Fruit fly (Drosophila melanogaster) whole organism, embryonic: ENCODE measurements around the gene CG11791.

Experiments used
- Atf6 ChIP-seq: fragments of 200-800 bp; sonication (Bioruptor generic); IDR thresholded peaks from 2 replicates; pipeline ENCODE4 v1.3.6; 2022; ENCODE audit warnings: missing biosample characterization, missing genetic modification characterization
- BtbVII ChIP-seq: fragments of 200-800 bp; sonication (Bioruptor generic); optimal IDR thresholded peaks from 3 replicates; lab custom pipeline; 2017; ENCODE audit warnings: missing biosample characterization, mild to moderate bottlenecking, missing genetic modification characterization
- CG1024 ChIP-seq: fragments of 200-800 bp; sonication (Bioruptor generic); IDR thresholded peaks from 2 replicates; pipeline ENCODE4 v1.3.6; 2022; ENCODE audit warnings: missing biosample characterization, missing genetic modification characterization
- CG10543 ChIP-seq: fragments of 200-800 bp; sonication (Bioruptor generic); optimal IDR thresholded peaks from 3 replicates; lab custom pipeline; 2017; ENCODE audit warnings: missing biosample characterization, mild to moderate bottlenecking, missing genetic modification characterization, moderate library complexity
- CG10979 ChIP-seq: fragments of 200-800 bp; sonication (Bioruptor generic); optimal IDR thresholded peaks from 2 replicates; lab custom pipeline; 2018; ENCODE audit warnings: missing biosample characterization, mild to moderate bottlenecking, missing genetic modification characterization, moderate library complexity
- CG11456 ChIP-seq: fragments of 200-800 bp; sonication (Bioruptor generic); IDR thresholded peaks from 3 replicates; pipeline ENCODE4 v1.3.6; 2022; ENCODE audit warnings: missing biosample characterization, missing genetic modification characterization
- CG11696 ChIP-seq: fragments of 200-800 bp; sonication (Bioruptor generic); IDR thresholded peaks from 2 replicates; pipeline ENCODE4 v1.3.6; 2022; ENCODE audit warnings: missing biosample characterization, missing genetic modification characterization
- CG15696 ChIP-seq: fragments of 200-800 bp; sonication (Bioruptor generic); optimal IDR thresholded peaks from 2 replicates; lab custom pipeline; 2019; ENCODE audit warnings: missing biosample characterization, mild to moderate bottlenecking, missing genetic modification characterization, moderate library complexity
- CG1647 ChIP-seq: fragments of 200-800 bp; sonication (Bioruptor generic); optimal IDR thresholded peaks from 3 replicates; lab custom pipeline; 2016; ENCODE audit warnings: missing biosample characterization, missing genetic modification characterization
- CG2116 ChIP-seq: fragments of 200-800 bp; sonication (Bioruptor generic); optimal IDR thresholded peaks from 3 replicates; lab custom pipeline; 2018; ENCODE audit warnings: missing biosample characterization, mild to moderate bottlenecking, missing genetic modification characterization
- CG2678 ChIP-seq: fragments of 200-800 bp; sonication (Bioruptor generic); optimal IDR thresholded peaks from 3 replicates; lab custom pipeline; 2019; ENCODE audit warnings: missing biosample characterization, mild to moderate bottlenecking, missing genetic modification characterization, moderate library complexity
- CG2875 ChIP-seq: fragments of 200-800 bp; sonication (Bioruptor generic); optimal IDR thresholded peaks from 2 replicates; lab custom pipeline; 2017; ENCODE audit warnings: missing biosample characterization, mild to moderate bottlenecking, missing genetic modification characterization, missing genetic modification reagents
- CG31224 ChIP-seq: fragments of 200-800 bp; sonication (Bioruptor generic); IDR thresholded peaks from 2 replicates; pipeline ENCODE4 v1.3.6; 2022; ENCODE audit warnings: missing biosample characterization, missing genetic modification characterization
- CG31388 ChIP-seq: fragments of 200-800 bp; sonication (Bioruptor generic); optimal IDR thresholded peaks from 2 replicates; lab custom pipeline; 2016; ENCODE audit warnings: missing biosample characterization, missing genetic modification characterization
- CG31441 ChIP-seq: fragments of 200-800 bp; sonication (Bioruptor generic); IDR thresholded peaks from 2 replicates; pipeline ENCODE4 v1.3.6; 2022; ENCODE audit warnings: missing biosample characterization, missing genetic modification characterization
- CG32532 ChIP-seq: fragments of 200-800 bp; sonication (Bioruptor generic); IDR thresholded peaks from 2 replicates; pipeline ENCODE4 v1.3.6; 2022; ENCODE audit warnings: missing biosample characterization, missing genetic modification characterization
- CG33213 ChIP-seq: fragments of 200-800 bp; sonication (Bioruptor generic); optimal IDR thresholded peaks from 3 replicates; lab custom pipeline; 2016; ENCODE audit warnings: missing biosample characterization, missing genetic modification characterization
- CG34422 ChIP-seq: fragments of 200-800 bp; sonication (Bioruptor generic); IDR thresholded peaks from 3 replicates; pipeline ENCODE4 v1.3.6; 2022; ENCODE audit warnings: missing biosample characterization, missing genetic modification characterization
- CG42726 ChIP-seq: fragments of 200-800 bp; sonication (Bioruptor generic); IDR thresholded peaks from 2 replicates; pipeline ENCODE4 v1.3.6; 2022; ENCODE audit warnings: missing biosample characterization, missing genetic modification characterization; ENCODE audit not compliant: partially characterized antibody
- CG4360 ChIP-seq: fragments of 200-800 bp; sonication (Bioruptor generic); IDR thresholded peaks from 2 replicates; pipeline ENCODE4 v1.3.6; 2022; ENCODE audit warnings: missing biosample characterization, missing genetic modification characterization
- CG4424 ChIP-seq: fragments of 200-800 bp; sonication (Bioruptor generic); optimal IDR thresholded peaks from 3 replicates; lab custom pipeline; 2016; ENCODE audit warnings: missing biosample characterization, missing genetic modification characterization
- CG5180 ChIP-seq: fragments of 200-800 bp; sonication (Bioruptor generic); optimal IDR thresholded peaks from 3 replicates; lab custom pipeline; 2017; ENCODE audit warnings: missing biosample characterization, missing genetic modification characterization, mild to moderate bottlenecking, moderate library complexity, missing genetic modification reagents
- CG6765 ChIP-seq: fragments of 200-800 bp; sonication (Bioruptor generic); optimal IDR thresholded peaks from 3 replicates; lab custom pipeline; 2017; ENCODE audit warnings: missing biosample characterization, mild to moderate bottlenecking, missing genetic modification characterization
- CG7556 ChIP-seq: fragments of 200-800 bp; sonication (Bioruptor generic); optimal IDR thresholded peaks from 2 replicates; lab custom pipeline; 2017; ENCODE audit warnings: missing biosample characterization, mild to moderate bottlenecking, missing genetic modification characterization
- CG8359 ChIP-seq: fragments of 200-800 bp; sonication (Bioruptor generic); optimal IDR thresholded peaks from 2 replicates; lab custom pipeline; 2017; ENCODE audit warnings: missing biosample characterization, mild to moderate bottlenecking, missing genetic modification characterization, borderline replicate concordance
- CG9609 ChIP-seq: fragments of 200-800 bp; sonication (Bioruptor generic); optimal IDR thresholded peaks from 3 replicates; lab custom pipeline; 2016; ENCODE audit warnings: missing biosample characterization, missing genetic modification characterization
- CG9817 ChIP-seq: fragments of 200-800 bp; sonication (Bioruptor generic); optimal IDR thresholded peaks from 2 replicates; lab custom pipeline; 2018; ENCODE audit warnings: missing biosample characterization, mild to moderate bottlenecking, missing genetic modification characterization, moderate library complexity
- Chrac-16 ChIP-seq: fragments of 200-800 bp; sonication (Bioruptor generic); optimal IDR thresholded peaks from 3 replicates; lab custom pipeline; 2016; ENCODE audit warnings: missing biosample characterization, missing genetic modification characterization
- Ets65A ChIP-seq: fragments of 200-800 bp; sonication (Bioruptor generic); peaks from one replicate; lab custom pipeline; 2016; ENCODE audit warnings: missing biosample characterization, missing genetic modification characterization
- HmgZ ChIP-seq: fragments of 200-800 bp; sonication (Bioruptor generic); optimal IDR thresholded peaks from 2 replicates; lab custom pipeline; 2018; ENCODE audit warnings: missing biosample characterization, mild to moderate bottlenecking, missing genetic modification characterization
- Hsf ChIP-seq: fragments of 200-800 bp; sonication (Bioruptor generic); optimal IDR thresholded peaks from 3 replicates; lab custom pipeline; 2016; ENCODE audit warnings: missing biosample characterization, missing genetic modification characterization
- Med ChIP-seq: fragments of 200-800 bp; sonication (Bioruptor generic); peaks from one replicate; lab custom pipeline; 2016; ENCODE audit warnings: missing biosample characterization, missing genetic modification characterization, mild to moderate bottlenecking, inconsistent platforms, moderate library complexity
- Optix ChIP-seq: fragments of 200-800 bp; sonication (Bioruptor generic); IDR thresholded peaks from 3 replicates; pipeline ENCODE4 v1.3.6; 2022; ENCODE audit warnings: missing biosample characterization, missing genetic modification characterization
- Sry-β ChIP-seq: fragments of 200-800 bp; sonication (Bioruptor generic); optimal IDR thresholded peaks from 2 replicates; lab custom pipeline; 2018; ENCODE audit warnings: missing biosample characterization, mild to moderate bottlenecking, missing genetic modification characterization, moderate library complexity
- Vsx1 ChIP-seq: fragments of 200-800 bp; sonication (Bioruptor generic); optimal IDR thresholded peaks from 2 replicates; lab custom pipeline; 2017; ENCODE audit warnings: missing biosample characterization, mild to moderate bottlenecking, missing genetic modification characterization, missing genetic modification reagents
- Xbp1 ChIP-seq: fragments of 200-800 bp; sonication (Bioruptor generic); optimal IDR thresholded peaks from 3 replicates; lab custom pipeline; 2016; ENCODE audit warnings: missing biosample characterization, mild to moderate bottlenecking, missing genetic modification characterization
- aop ChIP-seq: fragments of 200-800 bp; sonication (Bioruptor generic); IDR thresholded peaks from 2 replicates; pipeline ENCODE4 v1.3.6; 2022; ENCODE audit warnings: missing biosample characterization, missing genetic modification characterization
- chinmo ChIP-seq: fragments of 200-800 bp; sonication (Bioruptor generic); IDR thresholded peaks from 4 replicates; pipeline ENCODE4 v1.3.6; 2022; ENCODE audit warnings: missing biosample characterization, missing genetic modification characterization; ENCODE audit not compliant: partially characterized antibody
- gsb ChIP-seq: fragments of 200-800 bp; sonication (Bioruptor generic); IDR thresholded peaks from 2 replicates; pipeline ENCODE4 v1.3.6; 2022; ENCODE audit warnings: missing biosample characterization, missing genetic modification characterization
- gt ChIP-seq: fragments of 200-800 bp; sonication (Bioruptor generic); IDR thresholded peaks from 2 replicates; pipeline ENCODE4 v1.3.6; 2022; ENCODE audit warnings: missing biosample characterization, missing genetic modification characterization
- ham ChIP-seq: fragments of 200-800 bp; sonication (Bioruptor generic); IDR thresholded peaks from 2 replicates; pipeline ENCODE4 v1.3.6; 2022; ENCODE audit warnings: missing biosample characterization, missing genetic modification characterization
- hkb ChIP-seq, 2 experiments: fragments of 200-800 bp in 1 of 2; fragments of >200 bp in 1 of 2; sonication (Bioruptor generic) in 1 of 2; IDR thresholded peaks in 1 of 2; optimal IDR thresholded peaks in 1 of 2; 2 replicates each; pipeline versions ENCODE4 v1.3.6 to Lab custom; 2017 to 2022; ENCODE audit warnings: missing biosample characterization in 1 of 2, missing genetic modification characterization in 1 of 2
- hth ChIP-seq: fragments of >200 bp; optimal IDR thresholded peaks from 2 replicates; lab custom pipeline; 2017; ENCODE audit warnings: inconsistent platforms
- lbe ChIP-seq: fragments of 200-800 bp; sonication (Bioruptor generic); optimal IDR thresholded peaks from 2 replicates; lab custom pipeline; 2016; ENCODE audit warnings: missing biosample characterization, mild to moderate bottlenecking, missing genetic modification characterization
- lilli ChIP-seq: fragments of 200-800 bp; sonication (Bioruptor generic); optimal IDR thresholded peaks from 3 replicates; lab custom pipeline; 2016; ENCODE audit warnings: missing biosample characterization, missing genetic modification characterization
- maf-S ChIP-seq: fragments of 200-800 bp; sonication (Bioruptor generic); optimal IDR thresholded peaks from 2 replicates; lab custom pipeline; 2016; ENCODE audit warnings: missing biosample characterization, missing genetic modification characterization
- prd ChIP-seq, 3 experiments: fragments of >200 bp in 2 of 3; fragments of 200-800 bp in 1 of 3; sonication (Bioruptor generic) in 1 of 3; optimal IDR thresholded peaks in 2 of 3; IDR thresholded peaks in 1 of 3; 2 replicates in 2 of 3; 3 replicates in 1 of 3; pipeline versions ENCODE4 v1.3.6 to Lab custom; 2017 to 2022; ENCODE audit warnings: missing biosample characterization in 1 of 3, missing genetic modification characterization in 1 of 3
- sr ChIP-seq: fragments of 200-800 bp; sonication (Bioruptor generic); IDR thresholded peaks from 3 replicates; pipeline ENCODE4 v1.3.6; 2022; ENCODE audit warnings: missing biosample characterization, missing genetic modification characterization
- tx ChIP-seq: fragments of 200-800 bp; sonication (Bioruptor generic); optimal IDR thresholded peaks from 2 replicates; lab custom pipeline; 2016; ENCODE audit warnings: missing biosample characterization, missing genetic modification characterization

Gene CG11791

dm6 chr3R:25024895-25025557, 24.4 kb upstream of the CG11791 start, which contains the start of the genes EMC6 and Hr96 (continued):
- TF ChIP-seq CG10543 (GFP tag; lab: Kevin White, UChicago) (peak; percentile 93), BtbVII (GFP tag; lab: Kevin White, UChicago) (peak; percentile 83), CG9609 (GFP tag; lab: Kevin White, UChicago) (peak; percentile 91), CG2678 (tag; lab: Kevin White, UChicago) (peak; percentile 93), lilli (GFP tag; lab: Kevin White, UChicago) (peak; percentile 98), Med (peak; percentile 99), lbe (peak; percentile 92), Atf6 (GFP tag; lab: Robert Waterston, UW) (peak; percentile 93), Optix (peak; percentile 86), Vsx1 (GFP tag; lab: Kevin White, UChicago) (peak; percentile 92), Sry-β (GFP tag; lab: Kevin White, UChicago) (peak; percentile 49), CG11456 (peak; percentile 97), CG2875 (GFP tag; lab: Kevin White, UChicago) (peak; percentile 81), CG10979 (peak; percentile 90), CG15696 (tag; lab: Kevin White, UChicago) (peak; percentile 92), gsb (GFP tag; lab: Robert Waterston, UW) (peak; percentile 91), CG42726 (GFP tag; lab: Robert Waterston, UW) (no peak), HmgZ (peak; percentile 98), CG7556 (GFP tag; lab: Kevin White, UChicago) (peak; percentile 91), CG2116 (GFP tag; lab: Kevin White, UChicago) (peak; percentile 86), CG5180 (GFP tag; lab: Kevin White, UChicago) (no peak), hkb (optimal IDR thresholded peaks at IDR 0.05; lab: Kevin White, UChicago) (no peak), hkb (GFP tag; IDR thresholded peaks at IDR 0.05; lab: Robert Waterston, UW) (peak; percentile 91), CG31388 (GFP tag; lab: Kevin White, UChicago) (peak; percentile 71), CG32532 (peak; percentile 97), tx (GFP tag; lab: Kevin White, UChicago) (peak; percentile 91), CG31441 (peak; percentile 94), prd (optimal IDR thresholded peaks at IDR 0.05; lab: Kevin White, UChicago) (no peak), prd (GFP tag; IDR thresholded peaks at IDR 0.05; lab: Robert Waterston, UW) (peak; percentile 96), CG31224 (GFP tag; lab: Robert Waterston, UW) (peak; percentile 83), CG6765 (peak; percentile 73), chinmo (GFP tag; lab: Robert Waterston, UW) (peak; percentile 56; the same call in 1 of the 4 replicates), ham (GFP tag; lab: Robert Waterston, UW) (peak; percentile 84), CG9817 (peak; percentile 94), Xbp1 (peak; percentile 96), CG4424 (peak; percentile 95), CG4360 (GFP tag; lab: Robert Waterston, UW) (peak; percentile 75), CG11696 (peak; percentile 81), sr (GFP tag; lab: Robert Waterston, UW) (peak; percentile 73; the same call in 2 of the 3 replicates), Ets65A (GFP tag; lab: Kevin White, UChicago) (peak; percentile 99), CG1647 (peak; percentile 93), CG8359 (peak; percentile 57), aop (GFP tag; lab: Robert Waterston, UW) (peak; percentile 84), maf-S (peak; percentile 91), CG33213 (GFP tag; lab: Kevin White, UChicago) (peak; percentile 90), CG34422 (GFP tag; lab: Robert Waterston, UW) (peak; percentile 89), Hsf (GFP tag; lab: Kevin White, UChicago) (peak; percentile 96), hth (lab: Kevin White, UChicago) (no peak), CG1024 (GFP tag; lab: Robert Waterston, UW) (peak; percentile 81), gt (GFP tag; lab: Robert Waterston, UW) (peak; percentile 62; the same call in 1 of the 2 replicates), Chrac-16 (GFP tag; lab: Kevin White, UChicago) (peak; percentile 96)
